Fruit fly (Drosophila melanogaster): ENCODE data around the gene CG7987.

The CG7987 gene

dm6 chr3R:14574962-14575717 lies 547 bp downstream of the CG7987 start:
- no peak for TF ChIP-seq CG8478 (optimal IDR thresholded peaks at IDR 0.05)

- TF ChIP-seq CG8478 (optimal IDR thresholded peaks at IDR 0.05) (no peak), CTCF (optimal IDR thresholded peaks at IDR 0.05) (no peak)
These were observed 6.1 kb downstream of the CG7987 start, which contains the start of gene Cys for dm6 chr3R:14569411-14570107. Cys (minus strand) TSS chr3R:14569644.

dm6 chr3R:14568501-14569137 lies 7.1 kb downstream of the CG7987 start, which contains the start of gene CG8066:
CG8066 (minus strand) TSS chr3R:14568847.
- TF ChIP-seq CTCF (optimal IDR thresholded peaks at IDR 0.05) (no peak), CG8478 (optimal IDR thresholded peaks at IDR 0.05) (no peak)

- TF ChIP-seq CTCF (optimal IDR thresholded peaks at IDR 0.05) (no peak), CG8478 (optimal IDR thresholded peaks at IDR 0.05) (no peak)
These were observed 7.9 kb downstream of the CG7987 start for dm6 chr3R:14567796-14568195.

- TF ChIP-seq CG8478 (optimal IDR thresholded peaks at IDR 0.05): no peak
- no peak for TF ChIP-seq CTCF (optimal IDR thresholded peaks at IDR 0.05)
These were observed 8.4 kb downstream of the CG7987 start, which contains the start of gene CG31313 for dm6 chr3R:14567329-14567728. CG31313 (minus strand) TSS chr3R:14567429.

dm6 chr3R:14565065-14565977 lies 10.4 kb downstream of the CG7987 start, which contains the start of gene CG14852:
CG14852 (plus strand) TSS chr3R:14565927.
- TF ChIP-seq CTCF (optimal IDR thresholded peaks at IDR 0.05) (peak; percentile 4 to 70), CG8478 (optimal IDR thresholded peaks at IDR 0.05) (no peak)

- TF ChIP-seq CG8478 (optimal IDR thresholded peaks at IDR 0.05) (no peak), CTCF (optimal IDR thresholded peaks at IDR 0.05) (no peak)
These were observed 11.0 kb downstream of the CG7987 start, which contains the start of gene CG8087 for dm6 chr3R:14564705-14565064. CG8087 (minus strand) TSS chr3R:14564805.

- TF ChIP-seq CG8478 (optimal IDR thresholded peaks at IDR 0.05) (no peak), CTCF (optimal IDR thresholded peaks at IDR 0.05) (no peak)
These were observed 13.6 kb downstream of the CG7987 start, which contains the start of gene CG14851 for dm6 chr3R:14562040-14562439. CG14851 (plus strand) TSS chr3R:14562340.

dm6 chr3R:14560635-14561034 lies 15.1 kb downstream of the CG7987 start, which contains the start of gene Jig:
Jig (plus strand) TSS chr3R:14560935.
- TF ChIP-seq CTCF (optimal IDR thresholded peaks at IDR 0.05): no peak
- no peak for TF ChIP-seq CG8478 (optimal IDR thresholded peaks at IDR 0.05)

- TF ChIP-seq CTCF (optimal IDR thresholded peaks at IDR 0.05): no peak
- TF ChIP-seq CG8478 (optimal IDR thresholded peaks at IDR 0.05): no peak
These were observed 15.7 kb downstream of the CG7987 start, which contains the start of gene CG14854 for dm6 chr3R:14559954-14560353. CG14854 (minus strand) TSS chr3R:14560054.

- TF ChIP-seq CG8478 (optimal IDR thresholded peaks at IDR 0.05) (no peak), CTCF (optimal IDR thresholded peaks at IDR 0.05) (no peak)
These were observed 17.3 kb downstream of the CG7987 start for dm6 chr3R:14558383-14558883.

dm6 chr3R:14557480-14558354 lies 18.0 kb downstream of the CG7987 start, which contains the start of gene Pde6:
Pde6 (minus strand) TSS chr3R:14558304.
- no peak for TF ChIP-seq CG8478 (optimal IDR thresholded peaks at IDR 0.05)

- TF ChIP-seq CG8478 (optimal IDR thresholded peaks at IDR 0.05): no peak
- TF ChIP-seq CTCF (optimal IDR thresholded peaks at IDR 0.05): no peak
These were observed 20.7 kb downstream of the CG7987 start for dm6 chr3R:14555021-14555420.

Data from S2 (cell line).